Worm (Caenorhabditis elegans) whole organism, L2 larva: ENCODE results near the gene srsx-31.

ENCODE experiments used
- C34F6.9 ChIP-seq: fragments of 150-350 bp; optimal IDR thresholded peaks from 2 replicates; lab custom pipeline; 2014; ENCODE audit warnings: missing biosample characterization, missing genetic modification characterization
- F13H6.1 ChIP-seq: sonication (generic microtip); optimal IDR thresholded peaks from 2 replicates; lab custom pipeline; 2016; ENCODE audit warnings: missing genetic modification characterization, missing compliant biosample characterization
- Y55F3AM.14 ChIP-seq: fragments of 200-800 bp; sonication (Bioruptor generic); optimal IDR thresholded peaks from 2 replicates; lab custom pipeline; 2018; ENCODE audit warnings: mild to moderate bottlenecking, missing genetic modification characterization, missing compliant biosample characterization
- ZK546.5 ChIP-seq: sonication (generic microtip); optimal IDR thresholded peaks from 2 replicates; lab custom pipeline; 2017; ENCODE audit warnings: missing biosample characterization, missing genetic modification characterization
- alr-1 ChIP-seq: fragments of 150-350 bp; optimal IDR thresholded peaks from 2 replicates; lab custom pipeline; 2014; ENCODE audit warnings: missing biosample characterization, missing genetic modification characterization
- aly-2 ChIP-seq: fragments of 150-350 bp; optimal IDR thresholded peaks from 2 replicates; lab custom pipeline; 2014; ENCODE audit warnings: missing biosample characterization, missing genetic modification characterization
- ama-1 ChIP-seq: fragments of 150-350 bp; optimal IDR thresholded peaks from 2 replicates; lab custom pipeline; 2018; ENCODE audit warnings: inconsistent platforms
- blmp-1 ChIP-seq: sonication (generic microtip); optimal IDR thresholded peaks from 2 replicates; lab custom pipeline; 2017; ENCODE audit warnings: missing genetic modification characterization, mild to moderate bottlenecking, missing compliant biosample characterization, antibody characterized with exemption, moderate library complexity; ENCODE audit not compliant: insufficient read depth
- ceh-16 ChIP-seq: fragments of 150-350 bp; optimal IDR thresholded peaks from 2 replicates; lab custom pipeline; 2014; ENCODE audit warnings: missing biosample characterization, missing genetic modification characterization
- ceh-82 ChIP-seq: fragments of 150-350 bp; optimal IDR thresholded peaks from 2 replicates; lab custom pipeline; 2014; ENCODE audit warnings: missing biosample characterization, missing genetic modification characterization
- dmd-4 ChIP-seq: sonication (generic microtip); optimal IDR thresholded peaks from 2 replicates; lab custom pipeline; 2017; ENCODE audit warnings: missing biosample characterization, missing genetic modification characterization
- egl-27 ChIP-seq: sonication (generic microtip); optimal IDR thresholded peaks from 3 replicates; lab custom pipeline; 2017; ENCODE audit warnings: missing biosample characterization, missing genetic modification reagents, missing genetic modification characterization
- elt-1 ChIP-seq: fragments of 150-350 bp; optimal IDR thresholded peaks from 2 replicates; lab custom pipeline; 2014; ENCODE audit warnings: missing biosample characterization, missing genetic modification characterization
- elt-3 ChIP-seq: sonication (generic microtip); optimal IDR thresholded peaks from 2 replicates; lab custom pipeline; 2017; ENCODE audit warnings: missing biosample characterization, missing genetic modification characterization
- fos-1 ChIP-seq: fragments of 150-350 bp; optimal IDR thresholded peaks from 2 replicates; lab custom pipeline; 2014; ENCODE audit warnings: missing biosample characterization, missing genetic modification characterization
- gmeb-1 ChIP-seq: fragments of 150-350 bp; optimal IDR thresholded peaks from 2 replicates; lab custom pipeline; 2014; ENCODE audit warnings: missing biosample characterization, missing genetic modification characterization
- lin-11 ChIP-seq: fragments of 150-350 bp; sonication (generic microtip); optimal IDR thresholded peaks from 2 replicates; lab custom pipeline; 2014; ENCODE audit warnings: missing biosample characterization, missing genetic modification characterization, inconsistent platforms, mixed read lengths
- lin-13 ChIP-seq: fragments of 150-350 bp; optimal IDR thresholded peaks from 2 replicates; lab custom pipeline; 2014; ENCODE audit warnings: missing biosample characterization, missing genetic modification reagents, missing genetic modification characterization
- lin-39 ChIP-seq: fragments of 150-350 bp; optimal IDR thresholded peaks from 2 replicates; lab custom pipeline; 2014; ENCODE audit warnings: missing biosample characterization, missing genetic modification reagents, missing genetic modification characterization
- lsy-2 ChIP-seq, 2 experiments: fragments of 150-350 bp in 1 of 2; sonication (generic microtip) in 1 of 2; optimal IDR thresholded peaks; 2 replicates each; lab custom pipeline; 2014 to 2017; ENCODE audit warnings: missing biosample characterization in 2 of 2, missing genetic modification characterization in 2 of 2
- mab-5 ChIP-seq: fragments of 150-350 bp; optimal IDR thresholded peaks from 2 replicates; lab custom pipeline; 2014; ENCODE audit warnings: missing biosample characterization, missing genetic modification characterization
- mbf-1 ChIP-seq: sonication (generic microtip); optimal IDR thresholded peaks from 2 replicates; lab custom pipeline; 2017; ENCODE audit warnings: missing biosample characterization, missing genetic modification characterization
- mdl-1 ChIP-seq, 2 experiments: fragments of 150-350 bp in 1 of 2; sonication (generic microtip) in 1 of 2; optimal IDR thresholded peaks; 2 replicates each; lab custom pipeline; 2017; ENCODE audit warnings: missing biosample characterization in 2 of 2, missing genetic modification characterization in 2 of 2
- nhr-10 ChIP-seq: sonication (generic microtip); optimal IDR thresholded peaks from 2 replicates; lab custom pipeline; 2017; ENCODE audit warnings: missing biosample characterization, missing genetic modification characterization
- nhr-11 ChIP-seq: fragments of 150-350 bp; optimal IDR thresholded peaks from 2 replicates; lab custom pipeline; 2014; ENCODE audit warnings: missing biosample characterization, missing genetic modification characterization
- nhr-12 ChIP-seq: fragments of 150-350 bp; optimal IDR thresholded peaks from 2 replicates; lab custom pipeline; 2014; ENCODE audit warnings: missing biosample characterization, missing genetic modification characterization
- nhr-129 ChIP-seq: fragments of 150-350 bp; optimal IDR thresholded peaks from 2 replicates; lab custom pipeline; 2014; ENCODE audit warnings: missing biosample characterization, missing genetic modification characterization
- nhr-21 ChIP-seq: fragments of 150-350 bp; optimal IDR thresholded peaks from 2 replicates; lab custom pipeline; 2014; ENCODE audit warnings: missing biosample characterization, missing genetic modification characterization
- nhr-237 ChIP-seq: fragments of 150-350 bp; optimal IDR thresholded peaks from 2 replicates; lab custom pipeline; 2014; ENCODE audit warnings: missing biosample characterization, missing genetic modification characterization
- nhr-25 ChIP-seq: fragments of 150-350 bp; sonication (generic microtip); optimal IDR thresholded peaks from 3 replicates; lab custom pipeline; 2014; ENCODE audit warnings: missing biosample characterization, missing genetic modification characterization
- nhr-6 ChIP-seq: fragments of 150-350 bp; optimal IDR thresholded peaks from 2 replicates; lab custom pipeline; 2014; ENCODE audit warnings: missing biosample characterization, missing genetic modification characterization
- peb-1 ChIP-seq: fragments of 150-350 bp; optimal IDR thresholded peaks from 2 replicates; lab custom pipeline; 2014; ENCODE audit warnings: missing biosample characterization, missing genetic modification characterization
- sem-4 ChIP-seq: fragments of 150-350 bp; optimal IDR thresholded peaks from 2 replicates; lab custom pipeline; 2014; ENCODE audit warnings: missing biosample characterization, missing genetic modification reagents, missing genetic modification characterization
- skn-1 ChIP-seq: sonication (generic microtip); optimal IDR thresholded peaks from 2 replicates; lab custom pipeline; 2017; ENCODE audit warnings: missing biosample characterization, missing genetic modification characterization
- sma-3 ChIP-seq: sonication (generic microtip); optimal IDR thresholded peaks from 2 replicates; lab custom pipeline; 2016; ENCODE audit warnings: missing genetic modification reagents, missing genetic modification characterization, missing compliant biosample characterization
- snpc-4 ChIP-seq: fragments of 150-350 bp; optimal IDR thresholded peaks from 2 replicates; lab custom pipeline; 2014; ENCODE audit warnings: missing biosample characterization, missing genetic modification characterization
- unc-55 ChIP-seq: fragments of 150-350 bp; sonication (generic microtip); optimal IDR thresholded peaks from 3 replicates; lab custom pipeline; 2014; ENCODE audit warnings: missing biosample characterization, missing genetic modification reagents, missing genetic modification characterization
- unc-62 ChIP-seq: fragments of 150-350 bp; optimal IDR thresholded peaks from 2 replicates; lab custom pipeline; 2014; ENCODE audit warnings: missing biosample characterization, missing genetic modification reagents, missing genetic modification characterization
- zag-1 ChIP-seq: fragments of 150-350 bp; optimal IDR thresholded peaks from 2 replicates; lab custom pipeline; 2014; ENCODE audit warnings: missing biosample characterization, missing genetic modification characterization
- ztf-1 ChIP-seq: fragments of 200-800 bp; sonication (Bioruptor generic); conservative IDR thresholded peaks from 2 replicates; pipeline ENCODE4 v1.3.6; 2022; ENCODE audit warnings: missing genetic modification characterization, missing compliant biosample characterization
- ztf-4 ChIP-seq: fragments of 150-350 bp; optimal IDR thresholded peaks from 2 replicates; lab custom pipeline; 2014; ENCODE audit warnings: missing biosample characterization, missing genetic modification characterization

srsx-31 gene

DNA sequence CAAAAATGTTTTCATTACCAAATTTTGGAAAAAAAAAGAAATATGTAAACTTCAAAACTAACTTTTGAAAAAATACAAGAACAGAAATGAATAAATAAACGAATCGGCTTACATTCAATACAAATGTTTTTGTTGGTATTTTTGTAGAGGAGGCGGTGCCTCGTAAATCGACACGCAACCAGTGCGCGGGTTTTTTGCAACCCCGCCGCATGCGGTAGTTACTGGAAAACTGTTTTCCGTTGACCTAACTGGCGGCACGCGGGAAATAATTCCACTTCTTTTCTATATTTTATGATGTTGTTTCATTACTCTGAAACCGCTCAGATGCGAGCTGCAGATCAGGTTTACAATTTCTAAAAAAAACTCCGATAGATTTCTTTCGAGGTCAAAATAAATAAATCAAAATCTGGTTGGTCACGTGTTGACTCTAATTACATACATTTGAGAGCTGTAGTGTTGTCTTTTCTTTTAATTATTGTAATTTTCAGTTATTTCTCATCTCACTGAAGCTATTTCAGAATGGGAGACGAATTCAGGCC is 15.6 kb downstream of the srsx-31 start, which contains the start of the genes dvc-1 and ima-1 (continued):
- TF ChIP-seq lsy-2 (tag; optimal IDR thresholded peaks at IDR 0.05; lab: Kevin White, UChicago): peak; percentile 25 to 73
- no peak for TF ChIP-seq alr-1 (tag; lab: Kevin White, UChicago)
- no peak for TF ChIP-seq nhr-10
- peak; percentile 69 for TF ChIP-seq ceh-82 (tag; lab: Kevin White, UChicago)
- TF ChIP-seq nhr-11 (tag; lab: Kevin White, UChicago): no peak
- TF ChIP-seq nhr-6 (tag; lab: Kevin White, UChicago): no peak
- TF ChIP-seq zag-1 (tag; lab: Kevin White, UChicago): no peak
- TF ChIP-seq lin-39 (tag; lab: Kevin White, UChicago): no peak
- TF ChIP-seq mdl-1 (tag; optimal IDR thresholded peaks at IDR 0.05; lab: Kevin White, UChicago): no peak
- TF ChIP-seq unc-62 (GFP tag; lab: Kevin White, UChicago): no peak
- TF ChIP-seq sem-4 (tag; lab: Kevin White, UChicago): no peak
- TF ChIP-seq gmeb-1 (tag; lab: Kevin White, UChicago): peak; percentile 69
- TF ChIP-seq lin-11 (tag; lab: Kevin White, UChicago): peak; percentile 62
- no peak for TF ChIP-seq nhr-237 (tag; lab: Kevin White, UChicago)

DNA sequence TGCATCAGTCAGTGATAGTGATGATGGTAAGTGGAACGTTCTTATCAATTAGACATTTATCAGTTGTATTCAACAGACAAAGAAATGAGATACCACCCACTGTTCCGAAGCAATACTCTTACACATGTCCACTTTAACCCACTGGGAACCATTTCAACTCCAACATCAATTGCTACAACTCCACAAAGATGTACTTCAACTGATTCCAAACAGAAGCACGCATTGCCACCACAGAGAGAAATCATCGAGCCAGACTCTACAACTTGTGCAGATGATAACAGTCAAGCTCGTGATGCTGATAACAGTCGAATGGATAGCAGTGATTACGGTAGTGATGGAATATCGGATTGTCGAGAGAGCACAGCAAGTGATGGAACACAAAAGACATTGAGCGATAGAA is 19.0 kb downstream of the srsx-31 start:
- TF ChIP-seq nhr-21 (tag; lab: Kevin White, UChicago) (no peak), egl-27 (tag; lab: Kevin White, UChicago) (no peak), elt-3 (tag; lab: Kevin White, UChicago) (no peak), skn-1 (tag; lab: Kevin White, UChicago) (no peak), fos-1 (tag; lab: Kevin White, UChicago) (peak; percentile 64), lsy-2 (tag; optimal IDR thresholded peaks at IDR 0.05; lab: Kevin White, UChicago) (peak in 1 of 2 experiments; percentile 7)

DNA sequence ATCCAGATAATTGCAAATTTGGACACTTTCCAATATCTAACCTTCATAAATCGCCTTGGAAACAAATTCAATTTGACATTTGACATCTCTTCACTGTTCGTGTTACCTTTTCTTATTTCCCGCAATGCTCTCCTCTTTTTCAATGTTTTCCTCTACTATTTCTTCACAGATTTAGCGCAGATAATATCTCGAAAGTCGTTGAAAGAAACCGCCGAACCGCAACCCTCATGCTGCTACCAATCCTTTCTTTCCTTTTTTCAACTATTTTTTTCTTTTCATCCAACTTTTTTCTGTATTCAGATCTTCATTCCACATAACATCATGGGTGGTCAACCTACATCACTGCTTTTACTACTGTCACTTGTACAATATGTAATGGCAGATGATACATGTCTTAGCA is 20.5 kb downstream of the srsx-31 start, which contains the start of gene T19B10.5:
TSS of gene T19B10.5 (plus strand) at position 301 of the 400 bp plus-strand sequence.
- TF ChIP-seq C34F6.9 (no peak), ZK546.5 (tag; lab: Kevin White, UChicago) (no peak), sma-3 (GFP tag; lab: Kevin White, UChicago) (no peak), nhr-10 (no peak), Y55F3AM.14 (no peak), lin-13 (GFP tag; lab: Kevin White, UChicago) (no peak), dmd-4 (tag; lab: Kevin White, UChicago) (no peak), nhr-129 (no peak), blmp-1 (tag; lab: Kevin White, UChicago) (no peak), nhr-12 (tag; lab: Kevin White, UChicago) (no peak)

DNA sequence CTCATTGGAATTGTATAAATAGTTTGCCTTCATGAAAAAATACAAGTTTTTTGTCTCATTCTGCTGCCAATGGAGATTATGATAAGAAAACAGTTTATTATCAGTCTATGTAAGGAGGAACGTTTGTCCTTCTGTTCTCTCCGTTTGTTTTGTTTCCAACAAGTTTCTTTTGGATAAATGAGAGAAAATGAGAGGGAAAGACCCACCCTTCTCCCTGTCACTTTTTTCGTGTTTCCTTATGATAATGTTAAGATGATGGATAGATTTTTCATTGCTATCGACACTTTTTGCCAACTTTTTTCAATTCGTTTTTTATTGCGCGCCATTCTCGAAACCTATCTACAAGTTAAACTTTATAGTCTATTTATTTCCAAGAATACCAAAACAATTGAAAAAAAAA is 23.7 kb downstream of the srsx-31 start:
- TF ChIP-seq blmp-1 (tag; lab: Kevin White, UChicago) (peak; percentile 53), ceh-82 (tag; lab: Kevin White, UChicago) (no peak)

DNA sequence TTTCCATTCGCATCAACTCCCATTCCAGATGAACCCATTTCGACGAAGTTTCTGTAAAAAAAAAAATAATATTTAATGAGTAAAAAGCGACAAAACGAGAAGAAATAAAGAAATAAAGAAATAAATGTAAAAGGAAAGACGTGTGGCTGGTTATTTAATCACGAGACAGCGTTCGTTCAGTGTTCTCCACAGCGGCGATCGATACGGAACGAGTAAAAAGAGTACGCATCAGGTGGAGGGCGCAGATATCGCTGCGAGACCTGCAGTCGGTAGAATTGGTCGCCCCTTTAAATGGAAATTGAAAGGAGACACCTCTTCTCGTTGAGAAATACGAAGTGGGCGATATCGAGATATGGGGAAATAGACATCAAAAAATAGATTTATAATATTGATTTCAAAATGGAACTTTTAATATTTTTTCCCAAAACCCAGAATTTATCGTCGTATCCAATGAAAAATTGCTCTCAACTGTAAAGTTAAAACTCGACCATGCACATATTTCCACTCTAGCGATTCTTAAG is 26.2 kb downstream of the srsx-31 start, which contains the start of gene pqn-70:
TSS of gene pqn-70 (minus strand) at position 51 of the 521 bp plus-strand sequence.
- TF ChIP-seq skn-1 (tag; lab: Kevin White, UChicago) (no peak), ceh-82 (tag; lab: Kevin White, UChicago) (peak; percentile 78), nhr-25 (tag; lab: Kevin White, UChicago) (peak; percentile 82), nhr-129 (peak; percentile 81), elt-3 (tag; lab: Kevin White, UChicago) (no peak), lsy-2 (tag; optimal IDR thresholded peaks at IDR 0.05; lab: Kevin White, UChicago) (peak; percentile 67 to 92), nhr-237 (tag; lab: Kevin White, UChicago) (no peak), C34F6.9 (peak; percentile 92), ceh-16 (tag; lab: Kevin White, UChicago) (no peak), nhr-12 (tag; lab: Kevin White, UChicago) (peak; percentile 9), ZK546.5 (tag; lab: Kevin White, UChicago) (no peak), mbf-1 (tag; lab: Kevin White, UChicago) (no peak), sma-3 (GFP tag; lab: Kevin White, UChicago) (peak; percentile 86), ztf-4 (tag; lab: Kevin White, UChicago) (peak; percentile 59), ama-1 (lab: Kevin White, UChicago) (peak; percentile 37), lin-13 (GFP tag; lab: Kevin White, UChicago) (peak; percentile 83), nhr-21 (tag; lab: Kevin White, UChicago) (peak; percentile 85), unc-55 (GFP tag; lab: Kevin White, UChicago) (peak; percentile 91), unc-62 (GFP tag; lab: Kevin White, UChicago) (no peak), mab-5 (tag; lab: Kevin White, UChicago) (peak; percentile 71), aly-2 (tag; lab: Kevin White, UChicago) (no peak), ztf-1 (GFP tag; lab: Robert Waterston, UW) (no peak), Y55F3AM.14 (peak; percentile 29), snpc-4 (tag; lab: Kevin White, UChicago) (peak; percentile 71), mdl-1 (tag; optimal IDR thresholded peaks at IDR 0.05; lab: Kevin White, UChicago) (peak in 1 of 2 experiments; percentile 23), lin-39 (tag; lab: Kevin White, UChicago) (no peak), peb-1 (no peak), F13H6.1 (tag; lab: Kevin White, UChicago) (peak; percentile 84), elt-1 (tag; lab: Kevin White, UChicago) (no peak), nhr-6 (tag; lab: Kevin White, UChicago) (peak; percentile 40), blmp-1 (tag; lab: Kevin White, UChicago) (peak; percentile 77)
